Worm (Caenorhabditis elegans) whole organism, L3 larva: Measurements from ENCODE around the gene alfa-1.

Experiments
- R02D3.7 ChIP-seq: fragments of 150-350 bp; optimal IDR thresholded peaks from 2 replicates; lab custom pipeline; 2014; ENCODE audit warnings: missing biosample characterization, missing genetic modification characterization
- ZK546.5 ChIP-seq: sonication (generic microtip); optimal IDR thresholded peaks from 2 replicates; lab custom pipeline; 2017; ENCODE audit warnings: missing biosample characterization, missing genetic modification characterization
- aly-2 ChIP-seq: fragments of 150-350 bp; optimal IDR thresholded peaks from 2 replicates; lab custom pipeline; 2014; ENCODE audit warnings: missing biosample characterization, missing genetic modification characterization
- ama-1 ChIP-seq: fragments of 150-350 bp; optimal IDR thresholded peaks from 2 replicates; lab custom pipeline; 2018
- ceh-16 ChIP-seq: sonication (generic microtip); optimal IDR thresholded peaks from 2 replicates; lab custom pipeline; 2017; ENCODE audit warnings: missing biosample characterization, missing genetic modification characterization
- ceh-28 ChIP-seq: fragments of 150-350 bp; optimal IDR thresholded peaks from 2 replicates; lab custom pipeline; 2014; ENCODE audit warnings: missing biosample characterization, missing genetic modification reagents, missing genetic modification characterization
- ceh-82 ChIP-seq: fragments of 150-350 bp; optimal IDR thresholded peaks from 2 replicates; lab custom pipeline; 2014; ENCODE audit warnings: missing biosample characterization, missing genetic modification characterization
- ceh-9 ChIP-seq: sonication (generic microtip); optimal IDR thresholded peaks from 2 replicates; lab custom pipeline; 2018; ENCODE audit warnings: missing biosample characterization, missing genetic modification characterization
- daf-12 ChIP-seq: fragments of 150-350 bp; optimal IDR thresholded peaks from 2 replicates; lab custom pipeline; 2014; ENCODE audit warnings: missing biosample characterization, missing genetic modification reagents, missing genetic modification characterization
- egl-5 ChIP-seq: fragments of 150-350 bp; optimal IDR thresholded peaks from 2 replicates; lab custom pipeline; 2017; ENCODE audit warnings: missing biosample characterization, missing genetic modification reagents, missing genetic modification characterization, inconsistent platforms
- elt-2 ChIP-seq: sonication (generic microtip); optimal IDR thresholded peaks from 2 replicates; lab custom pipeline; 2016; ENCODE audit warnings: missing genetic modification reagents, mild to moderate bottlenecking, missing genetic modification characterization, missing compliant biosample characterization
- elt-3 ChIP-seq, 3 experiments: fragments of 150-350 bp in 1 of 3; sonication (generic microtip) in 2 of 3; optimal IDR thresholded peaks; 2 replicates in 2 of 3; 4 replicates in 1 of 3; lab custom pipeline; 2014 to 2017; ENCODE audit warnings: missing biosample characterization in 3 of 3, missing genetic modification characterization in 3 of 3
- eor-1 ChIP-seq, 2 experiments: fragments of 150-350 bp; optimal IDR thresholded peaks; 2 replicates each; lab custom pipeline; 2014 to 2018; ENCODE audit warnings: missing biosample characterization in 2 of 2, missing genetic modification characterization in 2 of 2
- fos-1 ChIP-seq: fragments of 150-350 bp; optimal IDR thresholded peaks from 2 replicates; lab custom pipeline; 2014; ENCODE audit warnings: missing biosample characterization, missing genetic modification characterization
- hmg-11 ChIP-seq: sonication (generic microtip); optimal IDR thresholded peaks from 2 replicates; lab custom pipeline; 2016; ENCODE audit warnings: missing genetic modification characterization, missing compliant biosample characterization
- jun-1 ChIP-seq: fragments of 150-350 bp; optimal IDR thresholded peaks from 2 replicates; lab custom pipeline; 2014; ENCODE audit warnings: missing biosample characterization, missing genetic modification reagents, missing genetic modification characterization
- lin-15B ChIP-seq: fragments of 150-350 bp; optimal IDR thresholded peaks from 2 replicates; lab custom pipeline; 2014; ENCODE audit warnings: missing biosample characterization, missing genetic modification characterization
- lin-39 ChIP-seq: fragments of 150-350 bp; optimal IDR thresholded peaks from 2 replicates; lab custom pipeline; 2018; ENCODE audit warnings: missing biosample characterization, missing genetic modification reagents, missing genetic modification characterization
- lsy-12 ChIP-seq: sonication (generic microtip); optimal IDR thresholded peaks from 2 replicates; lab custom pipeline; 2016; ENCODE audit warnings: mild to moderate bottlenecking, missing genetic modification characterization, missing compliant biosample characterization
- mdl-1 ChIP-seq: fragments of 150-350 bp; optimal IDR thresholded peaks from 2 replicates; lab custom pipeline; 2014; ENCODE audit warnings: missing biosample characterization, missing genetic modification characterization
- nfya-1 ChIP-seq: sonication (generic microtip); optimal IDR thresholded peaks from 2 replicates; lab custom pipeline; 2017; ENCODE audit warnings: missing genetic modification characterization, mild to moderate bottlenecking, missing compliant biosample characterization, antibody characterized with exemption, moderate library complexity; ENCODE audit not compliant: insufficient read depth
- nhr-23 ChIP-seq: fragments of 150-350 bp; optimal IDR thresholded peaks from 2 replicates; lab custom pipeline; 2014; ENCODE audit warnings: missing biosample characterization, missing genetic modification reagents, missing genetic modification characterization
- nhr-25 ChIP-seq: sonication (generic microtip); optimal IDR thresholded peaks from 2 replicates; lab custom pipeline; 2017; ENCODE audit warnings: missing biosample characterization, missing genetic modification characterization
- nhr-28 ChIP-seq: fragments of 150-350 bp; optimal IDR thresholded peaks from 2 replicates; lab custom pipeline; 2014; ENCODE audit warnings: missing biosample characterization, missing genetic modification characterization
- nhr-43 ChIP-seq: sonication (generic microtip); optimal IDR thresholded peaks from 2 replicates; lab custom pipeline; 2016; ENCODE audit warnings: mild to moderate bottlenecking, missing genetic modification characterization, missing compliant biosample characterization; ENCODE audit not compliant: poor library complexity, severe bottlenecking
- nhr-67 ChIP-seq: fragments of 150-350 bp; optimal IDR thresholded peaks from 2 replicates; lab custom pipeline; 2014; ENCODE audit warnings: missing biosample characterization, missing genetic modification characterization
- nhr-76 ChIP-seq: fragments of 150-350 bp; sonication (generic microtip); optimal IDR thresholded peaks from 5 replicates; lab custom pipeline; 2014; ENCODE audit warnings: missing biosample characterization, missing genetic modification characterization
- pha-4 ChIP-seq: fragments of 150-350 bp; optimal IDR thresholded peaks from 2 replicates; lab custom pipeline; 2014; ENCODE audit warnings: missing biosample characterization, missing genetic modification reagents, missing genetic modification characterization
- pqm-1 ChIP-seq: fragments of 150-350 bp; optimal IDR thresholded peaks from 2 replicates; lab custom pipeline; 2017; ENCODE audit warnings: missing biosample characterization, missing genetic modification characterization, inconsistent platforms
- sea-2 ChIP-seq: fragments of 150-350 bp; sonication (generic microtip); optimal IDR thresholded peaks from 4 replicates; lab custom pipeline; 2014; ENCODE audit warnings: missing biosample characterization, missing genetic modification reagents, missing genetic modification characterization
- skn-1 ChIP-seq: fragments of 150-350 bp; optimal IDR thresholded peaks from 2 replicates; lab custom pipeline; 2014; ENCODE audit warnings: missing biosample characterization, missing genetic modification characterization
- tbx-2 ChIP-seq: sonication (generic microtip); optimal IDR thresholded peaks from 2 replicates; lab custom pipeline; 2016; ENCODE audit warnings: mild to moderate bottlenecking, missing genetic modification characterization, missing compliant biosample characterization
- unc-62 ChIP-seq: fragments of 150-350 bp; sonication (generic microtip); optimal IDR thresholded peaks from 4 replicates; lab custom pipeline; 2014; ENCODE audit warnings: missing biosample characterization, missing genetic modification reagents, missing genetic modification characterization
- zag-1 ChIP-seq: fragments of 150-350 bp; optimal IDR thresholded peaks from 2 replicates; lab custom pipeline; 2014; ENCODE audit warnings: missing biosample characterization, missing genetic modification characterization
- ztf-4 ChIP-seq: fragments of 150-350 bp; optimal IDR thresholded peaks from 2 replicates; lab custom pipeline; 2014; ENCODE audit warnings: missing biosample characterization, missing genetic modification characterization

Gene alfa-1

ce11 chrII:7662008-7662686 lies at the start of gene alfa-1:
Gene alfa-1 (minus strand): TSS chrII:7662522.
- TF ChIP-seq nhr-25 (peak; percentile 62), ceh-9 (no peak), ZK546.5 (tag; lab: Kevin White, UChicago) (no peak), nhr-23 (tag; lab: Kevin White, UChicago) (peak; percentile 39), elt-3 (tag; optimal IDR thresholded peaks at IDR 0.05; lab: Kevin White, UChicago) (no peak), mdl-1 (tag; lab: Kevin White, UChicago) (no peak), egl-5 (tag; lab: Kevin White, UChicago) (no peak), nhr-28 (tag; lab: Kevin White, UChicago) (no peak), nhr-76 (tag; lab: Kevin White, UChicago) (no peak), pqm-1 (peak; percentile 70), zag-1 (no peak), elt-2 (peak; percentile 84), nfya-1 (tag; lab: Kevin White, UChicago) (peak; percentile 12), ceh-28 (peak; percentile 11), pha-4 (tag; lab: Kevin White, UChicago) (peak; percentile 84)

- TF ChIP-seq eor-1 (tag; optimal IDR thresholded peaks at IDR 0.05; lab: Kevin White, UChicago), result no peak
- no peak for TF ChIP-seq nhr-28 (tag; lab: Kevin White, UChicago)
- no peak for TF ChIP-seq ceh-16
- no peak for TF ChIP-seq elt-2
- TF ChIP-seq nhr-67 (tag; lab: Kevin White, UChicago), result no peak
- no peak for TF ChIP-seq nfya-1 (tag; lab: Kevin White, UChicago)
- no peak for TF ChIP-seq aly-2 (tag; lab: Kevin White, UChicago)
- no peak for TF ChIP-seq elt-3 (tag; optimal IDR thresholded peaks at IDR 0.05; lab: Kevin White, UChicago)
- no peak for TF ChIP-seq pqm-1
- no peak for TF ChIP-seq zag-1
- TF ChIP-seq ztf-4 (tag; lab: Kevin White, UChicago), result no peak
- TF ChIP-seq sea-2 (GFP tag; lab: Kevin White, UChicago), result no peak
- no peak for TF ChIP-seq ceh-82 (tag; lab: Kevin White, UChicago)
- TF ChIP-seq unc-62 (GFP tag; lab: Kevin White, UChicago), result no peak
- TF ChIP-seq ceh-9, result no peak
- no peak for TF ChIP-seq jun-1 (tag; lab: Kevin White, UChicago)
Observed at ce11 chrII:7709301-7709754, 47.0 kb upstream of the alfa-1 start, which contains the start of gene sre-1. Gene sre-1 (plus strand): TSS chrII:7709704.

ce11 chrII:7708540-7708939 lies 46.2 kb upstream of the alfa-1 start, which contains the start of gene B0495.9:
Gene B0495.9 (minus strand): TSS chrII:7708710.
- TF ChIP-seq lin-15B (tag; lab: Kevin White, UChicago) (no peak), unc-62 (GFP tag; lab: Kevin White, UChicago) (no peak), nhr-67 (tag; lab: Kevin White, UChicago) (peak; percentile 33), elt-3 (tag; optimal IDR thresholded peaks at IDR 0.05; lab: Kevin White, UChicago) (no peak), skn-1 (tag; lab: Kevin White, UChicago) (no peak), eor-1 (tag; optimal IDR thresholded peaks at IDR 0.05; lab: Kevin White, UChicago) (no peak), hmg-11 (peak; percentile 65), egl-5 (tag; lab: Kevin White, UChicago) (no peak), jun-1 (tag; lab: Kevin White, UChicago) (no peak), lsy-12 (tag; lab: Kevin White, UChicago) (no peak), daf-12 (tag; lab: Kevin White, UChicago) (no peak), lin-39 (peak; percentile 70), fos-1 (tag; lab: Kevin White, UChicago) (no peak), ceh-28 (peak; percentile 17), ama-1 (lab: Kevin White, UChicago) (peak; percentile 51), ceh-82 (tag; lab: Kevin White, UChicago) (peak; percentile 27), elt-2 (peak; percentile 35), ZK546.5 (tag; lab: Kevin White, UChicago) (no peak), ztf-4 (tag; lab: Kevin White, UChicago) (no peak), nhr-43 (tag; lab: Kevin White, UChicago) (peak; percentile 73), R02D3.7 (tag; lab: Kevin White, UChicago) (peak; percentile 29), nhr-25 (no peak), tbx-2 (no peak), nfya-1 (tag; lab: Kevin White, UChicago) (peak; percentile 61)
